Worm (Caenorhabditis elegans) whole organism, L1 larva: ENCODE data around the gene pigs-1.

ENCODE experiments used
- C04F5.9 ChIP-seq: sonication (generic microtip); optimal IDR thresholded peaks from 2 replicates; lab custom pipeline; 2016; ENCODE audit warnings: missing genetic modification characterization, missing compliant biosample characterization
- C16A3.4 ChIP-seq: fragments of 150-350 bp; optimal IDR thresholded peaks from 2 replicates; lab custom pipeline; 2014; ENCODE audit warnings: missing biosample characterization, missing genetic modification characterization
- C34B4.2 ChIP-seq: sonication (generic microtip); optimal IDR thresholded peaks from 2 replicates; lab custom pipeline; 2017; ENCODE audit warnings: mild to moderate bottlenecking, missing genetic modification characterization, missing compliant biosample characterization
- Y116A8C.19 ChIP-seq: sonication (generic microtip); optimal IDR thresholded peaks from 2 replicates; lab custom pipeline; 2016; ENCODE audit warnings: missing compliant biosample characterization, missing genetic modification characterization, borderline replicate concordance
- blmp-1 ChIP-seq: fragments of 150-350 bp; optimal IDR thresholded peaks from 2 replicates; lab custom pipeline; 2014; ENCODE audit warnings: missing biosample characterization, missing genetic modification characterization
- dpl-1 ChIP-seq, 3 experiments: fragments of 150-350 bp in 2 of 3; sonication (generic microtip) in 1 of 3; optimal IDR thresholded peaks; 2 replicates each; lab custom pipeline; 2014 to 2017; ENCODE audit warnings: missing biosample characterization in 3 of 3, missing genetic modification characterization in 3 of 3, missing genetic modification reagents in 3 of 3
- efl-1 ChIP-seq, 4 experiments: fragments of 150-350 bp; optimal IDR thresholded peaks in 3 of 4; peaks in 1 of 4; 1 replicate in 1 of 4; 2 replicates in 3 of 4; lab custom pipeline; 2014; ENCODE audit warnings: missing biosample characterization in 2 of 4, missing genetic modification characterization in 2 of 4, missing genetic modification reagents in 2 of 4
- egl-27 ChIP-seq, 2 experiments: fragments of 150-350 bp in 1 of 2; sonication (generic microtip); optimal IDR thresholded peaks; 3 replicates each; lab custom pipeline; 2017 to 2018; ENCODE audit warnings: missing biosample characterization in 2 of 2, missing genetic modification characterization in 2 of 2, missing genetic modification reagents in 2 of 2
- elt-2 ChIP-seq: sonication (generic microtip); optimal IDR thresholded peaks from 2 replicates; lab custom pipeline; 2016; ENCODE audit warnings: missing genetic modification characterization, mild to moderate bottlenecking, inconsistent platforms, missing compliant biosample characterization, missing genetic modification reagents
- elt-3 ChIP-seq, 6 experiments: fragments of 150-350 bp in 1 of 6; sonication (generic microtip); optimal IDR thresholded peaks; 2 replicates each; lab custom pipeline; 2017 to 2018; ENCODE audit warnings: missing biosample characterization in 6 of 6, missing genetic modification characterization in 6 of 6, inconsistent platforms in 1 of 6
- fkh-10 ChIP-seq: sonication (generic microtip); optimal IDR thresholded peaks from 2 replicates; lab custom pipeline; 2017; ENCODE audit warnings: missing biosample characterization, missing genetic modification reagents, missing genetic modification characterization
- fkh-8 ChIP-seq: sonication (generic microtip); optimal IDR thresholded peaks from 2 replicates; lab custom pipeline; 2016; ENCODE audit warnings: mild to moderate bottlenecking, missing genetic modification characterization, missing compliant biosample characterization
- grh-1 ChIP-seq: fragments of 200-800 bp; sonication (Bioruptor generic); IDR thresholded peaks from 2 replicates; pipeline ENCODE4 v1.3.6; 2022; ENCODE audit warnings: missing genetic modification reagents, missing genetic modification characterization, missing compliant biosample characterization
- hpl-2 ChIP-seq: fragments of 150-350 bp; optimal IDR thresholded peaks from 2 replicates; lab custom pipeline; 2014; ENCODE audit warnings: missing biosample characterization, missing genetic modification reagents, missing genetic modification characterization
- isw-1 ChIP-seq: fragments of 200-800 bp; sonication (Bioruptor generic); IDR thresholded peaks from 2 replicates; pipeline ENCODE4 v1.3.6; 2022; ENCODE audit warnings: missing genetic modification characterization, missing compliant biosample characterization
- lin-14 ChIP-seq: fragments of 200-800 bp; sonication (Bioruptor generic); optimal IDR thresholded peaks from 2 replicates; lab custom pipeline; 2018; ENCODE audit warnings: mild to moderate bottlenecking, missing genetic modification characterization, moderate library complexity, missing compliant biosample characterization
- lin-15B ChIP-seq: fragments of 150-350 bp; sonication (generic microtip); optimal IDR thresholded peaks from 3 replicates; lab custom pipeline; 2014; ENCODE audit warnings: missing biosample characterization, missing genetic modification characterization
- lin-35 ChIP-seq, 2 experiments: fragments of 150-350 bp; optimal IDR thresholded peaks; 2 replicates each; lab custom pipeline; 2014; ENCODE audit warnings: missing biosample characterization in 2 of 2, missing genetic modification characterization in 2 of 2, missing genetic modification reagents in 2 of 2
- lin-39 ChIP-seq: fragments of 150-350 bp; optimal IDR thresholded peaks from 2 replicates; lab custom pipeline; 2014; ENCODE audit warnings: missing biosample characterization, missing genetic modification reagents, missing genetic modification characterization
- lsy-2 ChIP-seq, 2 experiments: fragments of 150-350 bp; optimal IDR thresholded peaks; 2 replicates each; lab custom pipeline; 2014; ENCODE audit warnings: missing biosample characterization in 2 of 2, missing genetic modification characterization in 2 of 2
- mdl-1 ChIP-seq, 2 experiments: fragments of 150-350 bp; optimal IDR thresholded peaks; 2 replicates each; lab custom pipeline; 2014 to 2017; ENCODE audit warnings: missing biosample characterization in 2 of 2, missing genetic modification characterization in 2 of 2, inconsistent platforms in 1 of 2
- mep-1 ChIP-seq: fragments of 150-350 bp; optimal IDR thresholded peaks from 2 replicates; lab custom pipeline; 2014; ENCODE audit warnings: missing biosample characterization, missing genetic modification characterization
- nhr-11 ChIP-seq: fragments of 150-350 bp; optimal IDR thresholded peaks from 2 replicates; lab custom pipeline; 2014; ENCODE audit warnings: missing biosample characterization, missing genetic modification characterization
- nhr-20 ChIP-seq: sonication (generic microtip); optimal IDR thresholded peaks from 2 replicates; lab custom pipeline; 2016; ENCODE audit warnings: mild to moderate bottlenecking, missing genetic modification characterization, missing compliant biosample characterization
- nhr-237 ChIP-seq: fragments of 150-350 bp; optimal IDR thresholded peaks from 2 replicates; lab custom pipeline; 2014; ENCODE audit warnings: missing biosample characterization, missing genetic modification characterization
- nhr-47 ChIP-seq: sonication (generic microtip); optimal IDR thresholded peaks from 2 replicates; lab custom pipeline; 2016; ENCODE audit warnings: mild to moderate bottlenecking, missing genetic modification characterization, moderate library complexity, missing compliant biosample characterization
- nhr-90 ChIP-seq: sonication (generic microtip); optimal IDR thresholded peaks from 2 replicates; lab custom pipeline; 2016; ENCODE audit warnings: mild to moderate bottlenecking, missing genetic modification characterization, missing compliant biosample characterization; ENCODE audit not compliant: poor library complexity
- pqm-1 ChIP-seq: sonication (generic microtip); optimal IDR thresholded peaks from 3 replicates; lab custom pipeline; 2017; ENCODE audit warnings: missing biosample characterization, missing genetic modification characterization
- rnt-1 ChIP-seq: sonication (generic microtip); optimal IDR thresholded peaks from 2 replicates; lab custom pipeline; 2016; ENCODE audit warnings: mild to moderate bottlenecking, missing genetic modification characterization, moderate library complexity, missing compliant biosample characterization
- snu-23 ChIP-seq: sonication (generic microtip); optimal IDR thresholded peaks from 2 replicates; lab custom pipeline; 2016; ENCODE audit warnings: missing genetic modification characterization, missing compliant biosample characterization
- sox-4 ChIP-seq: sonication (generic microtip); optimal IDR thresholded peaks from 2 replicates; lab custom pipeline; 2016; ENCODE audit warnings: missing genetic modification characterization, missing compliant biosample characterization
- unc-30 ChIP-seq: sonication (generic microtip); optimal IDR thresholded peaks from 2 replicates; lab custom pipeline; 2017; ENCODE audit warnings: missing biosample characterization, missing genetic modification characterization
- zag-1 ChIP-seq: fragments of 150-350 bp; optimal IDR thresholded peaks from 2 replicates; lab custom pipeline; 2014; ENCODE audit warnings: missing biosample characterization, missing genetic modification characterization
- ztf-11 ChIP-seq, 2 experiments: sonication (generic microtip); optimal IDR thresholded peaks; 2 replicates each; lab custom pipeline; 2016 to 2017; ENCODE audit warnings: missing genetic modification characterization in 2 of 2, missing biosample characterization in 1 of 2, missing compliant biosample characterization in 1 of 2

The pigs-1 gene

ce11 chrIV:10148938-10149337 is at the start of gene pigs-1:
Gene pigs-1 (minus strand): TSS chrIV:10149038.
- TF ChIP-seq elt-2: no peak
- no peak for TF ChIP-seq nhr-237 (tag; lab: Kevin White, UChicago)
- TF ChIP-seq egl-27 (tag; optimal IDR thresholded peaks at IDR 0.05; lab: Kevin White, UChicago): no peak
- TF ChIP-seq nhr-47: no peak
- TF ChIP-seq nhr-20 (tag; lab: Kevin White, UChicago): no peak
- no peak for TF ChIP-seq mdl-1 (tag; optimal IDR thresholded peaks at IDR 0.05; lab: Kevin White, UChicago)
- no peak for TF ChIP-seq snu-23 (GFP tag; lab: Kevin White, UChicago)
- TF ChIP-seq sox-4 (tag; lab: Kevin White, UChicago): no peak
- TF ChIP-seq fkh-10 (GFP tag; lab: Kevin White, UChicago): no peak
- TF ChIP-seq nhr-11 (tag; lab: Kevin White, UChicago): no peak
- no peak for TF ChIP-seq ztf-11 (tag; optimal IDR thresholded peaks at IDR 0.05; lab: Kevin White, UChicago)
- no peak for TF ChIP-seq efl-1 (optimal IDR thresholded peaks at IDR 0.05; lab: Kevin White, UChicago)
- TF ChIP-seq efl-1 (GFP tag; optimal IDR thresholded peaks at IDR 0.05 in 1 of 2; lab: Kevin White, UChicago): no peak
- no peak for TF ChIP-seq unc-30 (tag; lab: Kevin White, UChicago)
- TF ChIP-seq zag-1: no peak

DNA sequence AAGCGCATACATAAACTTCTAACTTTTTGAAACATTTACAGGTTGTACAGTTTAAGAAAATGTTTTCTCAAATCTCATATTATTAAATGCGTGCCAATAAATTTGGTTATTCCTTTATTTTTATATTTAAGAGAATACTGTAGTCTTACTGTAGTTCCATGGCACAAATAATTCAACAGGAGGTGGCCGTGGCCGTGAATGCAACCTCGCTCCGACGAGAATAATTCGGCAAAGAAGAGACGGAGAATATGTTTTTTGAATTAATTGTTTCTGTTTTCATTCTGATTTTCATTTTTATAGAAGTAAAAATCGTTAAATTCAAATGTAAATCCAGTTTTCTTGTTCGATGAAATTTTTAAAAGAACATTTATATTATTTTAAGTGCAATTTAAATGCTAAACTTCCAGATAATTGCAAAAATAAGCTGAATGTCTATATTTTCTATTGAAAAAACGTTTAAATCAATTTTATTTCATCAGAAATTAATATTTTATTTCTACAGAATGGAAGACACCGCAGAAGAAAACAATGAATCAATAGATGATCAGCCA is 48.6 kb upstream of the pigs-1 start, which contains the start of gene gon-4:
TSS of gene gon-4 (plus strand) at position 501 of the 551 bp plus-strand sequence.
- TF ChIP-seq fkh-8 (tag; lab: Kevin White, UChicago) (no peak), Y116A8C.19 (tag; lab: Kevin White, UChicago) (no peak), pqm-1 (tag; lab: Kevin White, UChicago) (no peak), C16A3.4 (peak; percentile 9), rnt-1 (tag; lab: Kevin White, UChicago) (peak; percentile 6), efl-1 (optimal IDR thresholded peaks at IDR 0.05; lab: Kevin White, UChicago) (peak; percentile 29 to 40), efl-1 (GFP tag; optimal IDR thresholded peaks at IDR 0.05 in 1 of 2; lab: Kevin White, UChicago) (peak; percentile 57 to 91), lin-15B (tag; lab: Kevin White, UChicago) (peak; percentile 29), lin-35 (GFP tag; optimal IDR thresholded peaks at IDR 0.05; lab: Kevin White, UChicago) (peak in 1 of 2 experiments; percentile 6), mep-1 (tag; lab: Kevin White, UChicago) (peak; percentile 30), dpl-1 (GFP tag; optimal IDR thresholded peaks at IDR 0.05; lab: Kevin White, UChicago) (peak in 2 of 3 experiments; percentile 37 to 65)

- no peak for TF ChIP-seq hpl-2
- TF ChIP-seq blmp-1 (tag; lab: Kevin White, UChicago): no peak
- TF ChIP-seq grh-1: no peak
- TF ChIP-seq isw-1 (GFP tag; lab: Robert Waterston, UW): no peak
- TF ChIP-seq lin-39 (tag; lab: Kevin White, UChicago): no peak
- TF ChIP-seq C04F5.9 (tag; lab: Kevin White, UChicago): no peak
- TF ChIP-seq elt-3 (tag; optimal IDR thresholded peaks at IDR 0.05; lab: Kevin White, UChicago): no peak
- TF ChIP-seq nhr-90 (tag; lab: Kevin White, UChicago): no peak
- no peak for TF ChIP-seq C34B4.2 (tag; lab: Kevin White, UChicago)
Measured at ce11 chrIV:10194345-10194744, 45.5 kb upstream of the pigs-1 start, which contains the start of gene ptrg-1. Gene ptrg-1 (minus strand): TSS chrIV:10194445.

DNA sequence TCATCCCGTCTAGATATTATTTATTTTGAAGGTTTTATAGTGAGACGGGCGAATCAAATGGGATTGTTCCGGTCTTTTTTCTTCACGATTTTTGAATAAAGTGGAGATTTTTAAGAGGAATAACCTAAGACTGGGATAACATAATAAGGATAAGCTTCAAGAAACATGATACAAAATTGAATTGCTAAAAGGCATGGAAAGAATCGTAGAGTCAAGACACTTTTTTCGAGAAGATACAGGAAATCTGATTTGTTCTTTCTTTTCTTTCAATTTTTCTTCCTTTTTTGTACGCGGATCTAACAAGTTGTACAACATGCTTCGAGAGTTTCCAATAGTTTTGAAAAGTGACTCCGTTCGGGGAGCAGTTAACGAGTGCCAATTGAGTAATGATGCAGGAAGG is 42.7 kb upstream of the pigs-1 start:
- TF ChIP-seq zag-1 (no peak), lin-14 (GFP tag; lab: Kevin White, UChicago) (peak; percentile 20), fkh-10 (GFP tag; lab: Kevin White, UChicago) (peak; percentile 79)

DNA sequence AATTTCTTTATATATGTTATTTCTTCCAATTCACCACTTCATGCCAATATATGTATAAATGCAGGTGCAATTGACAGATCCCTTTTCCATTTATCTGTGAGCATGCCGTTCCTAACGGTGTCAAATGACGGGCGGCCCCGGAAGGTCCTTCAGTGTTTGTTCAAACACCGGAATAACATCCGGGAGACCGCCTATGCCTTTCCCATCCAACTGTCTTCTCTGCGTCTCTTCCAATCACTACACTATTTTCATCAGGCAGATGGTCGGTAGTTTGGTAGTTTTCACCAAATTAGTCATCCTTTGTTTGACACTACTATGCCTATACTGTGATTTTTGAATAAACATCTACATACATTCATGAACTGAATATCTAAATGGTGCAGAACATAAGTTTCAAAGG is 41.7 kb upstream of the pigs-1 start:
- no peak for TF ChIP-seq efl-1 (optimal IDR thresholded peaks at IDR 0.05; lab: Kevin White, UChicago)
- peak in 1 of 2 experiments; percentile 69 for TF ChIP-seq efl-1 (GFP tag; optimal IDR thresholded peaks at IDR 0.05 in 1 of 2; lab: Kevin White, UChicago)
- TF ChIP-seq lsy-2 (tag; optimal IDR thresholded peaks at IDR 0.05; lab: Kevin White, UChicago): no peak
